Worm (Caenorhabditis elegans) whole organism, midembryonic: Measurements from ENCODE around the gene str-156.

Experiments
- T22C8.4 ChIP-seq: fragments of 200-800 bp; sonication (Bioruptor generic); IDR thresholded peaks from 2 replicates; pipeline ENCODE4 v1.3.6; 2022; ENCODE audit warnings: missing genetic modification characterization, missing compliant biosample characterization
- cog-1 ChIP-seq: sonication (generic microtip); optimal IDR thresholded peaks from 2 replicates; lab custom pipeline; 2016; ENCODE audit warnings: missing genetic modification characterization, missing compliant biosample characterization
- flt-1 ChIP-seq: fragments of 200-800 bp; sonication (Bioruptor generic); IDR thresholded peaks from 2 replicates; pipeline ENCODE4 v1.3.6; 2022; ENCODE audit warnings: missing genetic modification characterization, missing compliant biosample characterization
- klf-2 ChIP-seq: fragments of 200-800 bp; sonication (Bioruptor generic); conservative IDR thresholded peaks from 2 replicates; pipeline ENCODE4 v1.3.6; 2022; ENCODE audit warnings: missing genetic modification reagents, missing genetic modification characterization, missing compliant biosample characterization
- med-1 ChIP-seq: sonication (generic microtip); optimal IDR thresholded peaks from 2 replicates; lab custom pipeline; 2017; ENCODE audit warnings: missing genetic modification characterization, mild to moderate bottlenecking, missing compliant biosample characterization, antibody characterized with exemption, missing genetic modification reagents; ENCODE audit not compliant: insufficient read depth
- ref-1 ChIP-seq: fragments of 200-800 bp; sonication (Bioruptor generic); conservative IDR thresholded peaks from 2 replicates; pipeline ENCODE4 v1.3.6; 2022; ENCODE audit warnings: missing genetic modification reagents, missing genetic modification characterization, missing compliant biosample characterization
- tab-1 ChIP-seq: fragments of 200-800 bp; sonication (Bioruptor generic); IDR thresholded peaks from 2 replicates; pipeline ENCODE4 v1.3.6; 2022; ENCODE audit warnings: missing genetic modification characterization, missing compliant biosample characterization
- ztf-23 ChIP-seq: fragments of 200-800 bp; sonication (Bioruptor generic); IDR thresholded peaks from 2 replicates; pipeline ENCODE4 v1.3.6; 2022; ENCODE audit warnings: missing genetic modification reagents, missing genetic modification characterization, missing compliant biosample characterization
- ztf-29 ChIP-seq: fragments of 200-800 bp; sonication (Bioruptor generic); IDR thresholded peaks from 2 replicates; pipeline ENCODE4 v1.3.6; 2022; ENCODE audit warnings: missing genetic modification reagents, missing genetic modification characterization, missing compliant biosample characterization

Gene str-156

ce11 chrIV:4913090-4913489, at the start of gene str-156:
Gene str-156 (plus strand): TSS chrIV:4913390.
- TF ChIP-seq T22C8.4 (GFP tag; lab: Robert Waterston, UW): no peak
- no peak for TF ChIP-seq med-1 (GFP tag; lab: Kevin White, UChicago)
- TF ChIP-seq tab-1: no peak

ce11 chrIV:4864524-4864923, 48.7 kb upstream of the str-156 start:
- no peak for TF ChIP-seq ztf-23 (GFP tag; lab: Robert Waterston, UW)
- TF ChIP-seq T22C8.4 (GFP tag; lab: Robert Waterston, UW): no peak
- TF ChIP-seq tab-1: no peak
- 0 out of 2 replicates have a peak, but pooled peaks have one; percentile 22 for TF ChIP-seq flt-1 (GFP tag; lab: Robert Waterston, UW)

- TF ChIP-seq ztf-29 (GFP tag; lab: Robert Waterston, UW) (no peak), cog-1 (tag; lab: Kevin White, UChicago) (no peak), T22C8.4 (GFP tag; lab: Robert Waterston, UW) (no peak)
Measured at ce11 chrIV:4866599-4866998, 46.6 kb upstream of the str-156 start.

ce11 chrIV:4867610-4868009, 45.6 kb upstream of the str-156 start, which contains the start of gene str-172:
Gene str-172 (minus strand): TSS chrIV:4867710.
- TF ChIP-seq klf-2 (GFP tag; lab: Robert Waterston, UW): no peak
- no peak for TF ChIP-seq cog-1 (tag; lab: Kevin White, UChicago)
- TF ChIP-seq T22C8.4 (GFP tag; lab: Robert Waterston, UW): no peak

ce11 chrIV:4870546-4870945, 42.6 kb upstream of the str-156 start, which contains the start of gene str-175:
Gene str-175 (minus strand): TSS chrIV:4870646.
- no peak for TF ChIP-seq ref-1 (GFP tag; lab: Robert Waterston, UW)
- TF ChIP-seq med-1 (GFP tag; lab: Kevin White, UChicago): no peak
- no peak for TF ChIP-seq T22C8.4 (GFP tag; lab: Robert Waterston, UW)
- no peak for TF ChIP-seq cog-1 (tag; lab: Kevin White, UChicago)
- no peak for TF ChIP-seq ztf-29 (GFP tag; lab: Robert Waterston, UW)
- TF ChIP-seq tab-1: no peak
- no peak for TF ChIP-seq klf-2 (GFP tag; lab: Robert Waterston, UW)
- no peak for TF ChIP-seq flt-1 (GFP tag; lab: Robert Waterston, UW)
- no peak for TF ChIP-seq ztf-23 (GFP tag; lab: Robert Waterston, UW)

ce11 chrIV:4874603-4875002, 38.6 kb upstream of the str-156 start, which contains the start of gene str-174:
Gene str-174 (minus strand): TSS chrIV:4874703.
- TF ChIP-seq med-1 (GFP tag; lab: Kevin White, UChicago) (no peak), tab-1 (no peak), T22C8.4 (GFP tag; lab: Robert Waterston, UW) (no peak), klf-2 (GFP tag; lab: Robert Waterston, UW) (no peak), ztf-29 (GFP tag; lab: Robert Waterston, UW) (no peak), flt-1 (GFP tag; lab: Robert Waterston, UW) (no peak), ref-1 (GFP tag; lab: Robert Waterston, UW) (no peak), ztf-23 (GFP tag; lab: Robert Waterston, UW) (no peak), cog-1 (tag; lab: Kevin White, UChicago) (no peak)

- TF ChIP-seq ref-1 (GFP tag; lab: Robert Waterston, UW) (no peak), klf-2 (GFP tag; lab: Robert Waterston, UW) (no peak), flt-1 (GFP tag; lab: Robert Waterston, UW) (no peak), ztf-29 (GFP tag; lab: Robert Waterston, UW) (no peak), T22C8.4 (GFP tag; lab: Robert Waterston, UW) (no peak), ztf-23 (GFP tag; lab: Robert Waterston, UW) (no peak), cog-1 (tag; lab: Kevin White, UChicago) (no peak), med-1 (GFP tag; lab: Kevin White, UChicago) (no peak), tab-1 (no peak)
Measured at ce11 chrIV:4877102-4877501, 36.1 kb upstream of the str-156 start, which contains the start of gene str-170. Gene str-170 (plus strand): TSS chrIV:4877402.

ce11 chrIV:4880634-4881033, 32.6 kb upstream of the str-156 start:
- TF ChIP-seq tab-1 (peak; percentile 27; the same call in 1 of the 2 replicates), klf-2 (GFP tag; lab: Robert Waterston, UW) (no peak), cog-1 (tag; lab: Kevin White, UChicago) (no peak), ztf-23 (GFP tag; lab: Robert Waterston, UW) (no peak), flt-1 (GFP tag; lab: Robert Waterston, UW) (0 out of 2 replicates have a peak, but pooled peaks have one; percentile 11)

ce11 chrIV:4883984-4884383, 29.2 kb upstream of the str-156 start, which contains the start of gene str-166:
Gene str-166 (plus strand): TSS chrIV:4884284.
- no peak for TF ChIP-seq ztf-23 (GFP tag; lab: Robert Waterston, UW)
- no peak for TF ChIP-seq klf-2 (GFP tag; lab: Robert Waterston, UW)
- no peak for TF ChIP-seq T22C8.4 (GFP tag; lab: Robert Waterston, UW)
- no peak for TF ChIP-seq flt-1 (GFP tag; lab: Robert Waterston, UW)
- TF ChIP-seq med-1 (GFP tag; lab: Kevin White, UChicago): no peak
- TF ChIP-seq tab-1: no peak
- TF ChIP-seq cog-1 (tag; lab: Kevin White, UChicago): no peak
- no peak for TF ChIP-seq ztf-29 (GFP tag; lab: Robert Waterston, UW)
- TF ChIP-seq ref-1 (GFP tag; lab: Robert Waterston, UW): no peak

- no peak for TF ChIP-seq ztf-29 (GFP tag; lab: Robert Waterston, UW)
- TF ChIP-seq ref-1 (GFP tag; lab: Robert Waterston, UW): no peak
- TF ChIP-seq klf-2 (GFP tag; lab: Robert Waterston, UW): no peak
- peak; percentile 23; the same call in 1 of the 2 replicates for TF ChIP-seq flt-1 (GFP tag; lab: Robert Waterston, UW)
- no peak for TF ChIP-seq cog-1 (tag; lab: Kevin White, UChicago)
- no peak for TF ChIP-seq med-1 (GFP tag; lab: Kevin White, UChicago)
- no peak for TF ChIP-seq tab-1
Measured at ce11 chrIV:4885435-4885834, 27.8 kb upstream of the str-156 start.
